Worm (Caenorhabditis elegans): ENCODE measurements around the gene Y53F4B.7.
A peak's percentile ranks its signal among the peaks of the same experiment; 100 is the strongest.

Y53F4B.7 gene

ce11 chrII:15025599-15026164, 33.0 kb downstream of the Y53F4B.7 start, which contains the start of gene cmtr-1 (continued):
- peak; percentile 83 for TF ChIP-seq nhr-28 (tag; optimal IDR thresholded peaks at IDR 0.05)
- TF ChIP-seq Y105C5A.15 (GFP tag; IDR thresholded peaks at IDR 0.05), result no peak
- TF ChIP-seq aly-2 (tag; optimal IDR thresholded peaks at IDR 0.05), result no peak
- no peak for TF ChIP-seq unc-39 (tag; optimal IDR thresholded peaks at IDR 0.05)
- peak; percentile 61 for TF ChIP-seq ceh-32 (tag; optimal IDR thresholded peaks at IDR 0.05; ENCODE audit: poor library complexity)
- TF ChIP-seq mxl-3 (GFP tag; optimal IDR thresholded peaks at IDR 0.05), result peak; percentile 86
- TF ChIP-seq ceh-44 (GFP tag; IDR thresholded peaks at IDR 0.05), result no peak
- peak; percentile 80 for TF ChIP-seq ctbp-1 (GFP tag; IDR thresholded peaks at IDR 0.05)
- peak; percentile 95 for TF ChIP-seq dmd-6 (GFP tag; IDR thresholded peaks at IDR 0.05)
- TF ChIP-seq mep-1 (tag; optimal IDR thresholded peaks at IDR 0.05), result peak; percentile 98
- no peak for TF ChIP-seq lin-39 (tag; optimal IDR thresholded peaks at IDR 0.05)
- peak; percentile 90 for TF ChIP-seq dmd-9 (GFP tag; IDR thresholded peaks at IDR 0.05)
- TF ChIP-seq Y5F2A.4 (GFP tag; optimal IDR thresholded peaks at IDR 0.05), result peak; percentile 48
- TF ChIP-seq F37D6.2 (tag; optimal IDR thresholded peaks at IDR 0.05), result peak; percentile 85
- no peak for TF ChIP-seq fos-1 (tag; optimal IDR thresholded peaks at IDR 0.05)
- TF ChIP-seq php-3 (GFP tag; IDR thresholded peaks at IDR 0.05), result peak; percentile 86
- no peak for TF ChIP-seq ceh-82 (tag; optimal IDR thresholded peaks at IDR 0.05)
- TF ChIP-seq ama-1 (optimal IDR thresholded peaks at IDR 0.05), result peak; percentile 96
- TF ChIP-seq ces-1 (GFP tag; optimal IDR thresholded peaks at IDR 0.05), result peak; percentile 15
- TF ChIP-seq cey-2 (tag; optimal IDR thresholded peaks at IDR 0.05; ENCODE audit: borderline replicate concordance, insufficient read depth), result no peak
- TF ChIP-seq mes-2 (tag; optimal IDR thresholded peaks at IDR 0.05; ENCODE audit: poor library complexity, severe bottlenecking), result peak; percentile 98
- no peak for TF ChIP-seq ztf-11 (tag; optimal IDR thresholded peaks at IDR 0.05)
- TF ChIP-seq hmg-1.1 (GFP tag; IDR thresholded peaks at IDR 0.05), result peak; percentile 99
- peak; percentile 87 for TF ChIP-seq nhr-48 (tag; optimal IDR thresholded peaks at IDR 0.05)
- TF ChIP-seq ceh-62 (tag; optimal IDR thresholded peaks at IDR 0.05), result no peak
- peak; percentile 72 for TF ChIP-seq nhr-25 (tag; optimal IDR thresholded peaks at IDR 0.05; ENCODE audit: borderline replicate concordance, insufficient read depth)
- TF ChIP-seq pqm-1 (tag; optimal IDR thresholded peaks at IDR 0.05), result peak; percentile 50
- TF ChIP-seq lin-38 (GFP tag; IDR thresholded peaks at IDR 0.05), result peak; percentile 92
- peak; percentile 92 for TF ChIP-seq zfp-3 (GFP tag; conservative IDR thresholded peaks at IDR 0.05)
- TF ChIP-seq aha-1 (tag), result peak; percentile 99
- TF ChIP-seq attf-4 (tag; optimal IDR thresholded peaks at IDR 0.05), result no peak
- peak; percentile 38 to 39 for TF ChIP-seq ZK546.5 (tag; optimal IDR thresholded peaks at IDR 0.05)
- TF ChIP-seq lim-7 (GFP tag; IDR thresholded peaks at IDR 0.05), result no peak
- TF ChIP-seq unc-62 (GFP tag; optimal IDR thresholded peaks at IDR 0.05 in 1 of 2), result peak; percentile 24 to 97
- no peak for TF ChIP-seq unc-62 (tag; optimal IDR thresholded peaks at IDR 0.05)
- peak; percentile 100 for TF ChIP-seq Y48G9A.11 (GFP tag; IDR thresholded peaks at IDR 0.05)
- peak; percentile 75 for TF ChIP-seq jun-1 (tag; optimal IDR thresholded peaks at IDR 0.05)
- peak; percentile 76 for TF ChIP-seq tra-1 (GFP tag; IDR thresholded peaks at IDR 0.05)
- peak; percentile 67; the same call in 1 of the 2 replicates for TF ChIP-seq daf-19 (GFP tag; conservative IDR thresholded peaks at IDR 0.05)
- peak; percentile 91 for TF ChIP-seq pha-4 (GFP tag; IDR thresholded peaks at IDR 0.05)
- TF ChIP-seq pha-4 (tag; optimal IDR thresholded peaks at IDR 0.05), result no peak

- TF ChIP-seq cey-2 (tag; optimal IDR thresholded peaks at IDR 0.05; ENCODE audit: borderline replicate concordance, insufficient read depth), result no peak
- no peak for TF ChIP-seq ztf-11 (tag; optimal IDR thresholded peaks at IDR 0.05)
- TF ChIP-seq ztf-7 (tag; optimal IDR thresholded peaks at IDR 0.05), result no peak
- TF ChIP-seq set-16 (GFP tag; IDR thresholded peaks at IDR 0.05), result peak; percentile 87
- 0 out of 2 replicates have a peak, but pooled peaks have one; percentile 54 for TF ChIP-seq nhr-42 (GFP tag; IDR thresholded peaks at IDR 0.05)
- no peak for TF ChIP-seq mdt-29 (GFP tag; IDR thresholded peaks at IDR 0.05)
Measured at ce11 chrII:15026389-15026788, 33.7 kb downstream of the Y53F4B.7 start.

Data from whole organism, L4 larva.